Worm (Caenorhabditis elegans) whole organism, L4/young adult: ENCODE data around the gene srh-252.

Experiments
- W03F9.2 ChIP-seq: fragments of 150-350 bp; optimal IDR thresholded peaks from 2 replicates; lab custom pipeline; 2014; ENCODE audit warnings: missing biosample characterization, missing genetic modification characterization
- him-1 ChIP-seq: sonication (generic microtip); optimal IDR thresholded peaks from 2 replicates; lab custom pipeline; 2016; ENCODE audit warnings: missing genotype, missing genetic modification reagents, missing genetic modification characterization, missing compliant biosample characterization

DNA sequence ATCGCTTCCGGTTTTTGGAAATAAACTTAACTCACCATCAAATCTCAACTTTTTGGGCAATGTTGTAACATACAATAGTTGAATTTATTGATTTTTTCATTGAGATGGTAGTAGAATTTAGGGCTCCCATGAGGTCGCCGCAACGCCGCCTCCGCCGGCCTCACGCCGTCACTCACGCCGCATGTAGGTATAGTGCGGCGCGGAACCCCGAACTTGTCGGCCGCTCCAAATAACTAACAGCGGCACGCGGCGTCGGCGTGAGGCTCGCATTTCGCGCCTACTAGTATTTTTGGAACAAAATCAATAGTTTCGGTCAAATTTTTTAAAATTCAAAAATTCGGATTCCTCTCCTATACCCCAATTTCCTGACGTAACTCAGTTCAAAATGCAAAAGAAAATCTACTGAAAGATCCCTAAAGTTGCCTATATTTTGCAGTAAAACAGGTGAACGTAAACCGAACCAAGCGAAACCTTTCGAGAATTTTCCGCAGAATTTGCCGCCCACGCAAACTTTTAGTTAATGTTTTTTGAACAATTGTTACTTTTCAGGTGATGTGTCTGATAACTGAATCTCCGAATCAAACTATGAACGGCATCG is 28.3 kb upstream of the srh-252 start, which contains the start of gene Y61B8A.6:
- TF ChIP-seq W03F9.2 (tag; lab: Kevin White, UChicago) (no peak), him-1 (tag; lab: Kevin White, UChicago) (no peak)
